Worm (Caenorhabditis elegans): ENCODE data around the gene hlb-1.

DNA sequence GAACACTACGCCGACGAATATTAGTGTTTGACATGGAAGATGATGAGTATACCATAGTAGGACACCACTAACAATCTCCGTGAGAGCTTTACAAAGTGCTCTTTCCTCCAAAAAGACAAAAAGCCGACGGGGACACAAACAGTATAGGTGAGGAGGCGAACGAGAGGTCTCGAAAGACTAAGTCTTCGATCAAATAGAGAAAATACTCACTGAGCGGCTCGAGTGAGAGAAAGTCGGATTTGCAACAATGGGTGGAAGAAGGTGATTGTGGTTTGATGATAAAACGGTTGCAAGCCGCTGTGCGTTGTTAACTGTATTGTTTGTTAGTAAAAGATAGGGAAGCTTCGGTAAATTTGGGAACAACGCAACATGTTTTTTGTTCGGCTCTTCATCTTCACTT, at the start of gene hlb-1:
- no peak for TF ChIP-seq dve-1 (tag; optimal IDR thresholded peaks at IDR 0.05)
- TF ChIP-seq lin-11 (tag; optimal IDR thresholded peaks at IDR 0.05): no peak
- TF ChIP-seq unc-55 (GFP tag; optimal IDR thresholded peaks at IDR 0.05): no peak
- no peak for TF ChIP-seq pros-1 (tag; optimal IDR thresholded peaks at IDR 0.05)
- no peak for TF ChIP-seq ztf-16 (tag; optimal IDR thresholded peaks at IDR 0.05)
- no peak for TF ChIP-seq sox-4 (tag; optimal IDR thresholded peaks at IDR 0.05)
- TF ChIP-seq fkh-10 (GFP tag; optimal IDR thresholded peaks at IDR 0.05): no peak
- no peak for TF ChIP-seq pha-4 (tag; optimal IDR thresholded peaks at IDR 0.05)
- TF ChIP-seq ahr-1 (tag; optimal IDR thresholded peaks at IDR 0.05): no peak
- TF ChIP-seq pax-1 (tag; optimal IDR thresholded peaks at IDR 0.05): no peak
- no peak for TF ChIP-seq unc-86 (tag; optimal IDR thresholded peaks at IDR 0.05)
- no peak for TF ChIP-seq hlh-8 (tag; optimal IDR thresholded peaks at IDR 0.05)
